Worm (Caenorhabditis elegans) whole organism, L1 larva: ENCODE measurements around the gene ave-1.

Experiments
- C16A3.4 ChIP-seq: fragments of 150-350 bp; optimal IDR thresholded peaks from 2 replicates; lab custom pipeline; 2014; ENCODE audit warnings: missing biosample characterization, missing genetic modification characterization
- alr-1 ChIP-seq: fragments of 200-800 bp; sonication (Bioruptor generic); optimal IDR thresholded peaks from 2 replicates; lab custom pipeline; 2018; ENCODE audit warnings: borderline replicate concordance, mild to moderate bottlenecking, missing genetic modification characterization, missing compliant biosample characterization
- ama-1 ChIP-seq: fragments of 150-350 bp; optimal IDR thresholded peaks from 2 replicates; lab custom pipeline; 2014
- ceh-82 ChIP-seq, 3 experiments: fragments of 150-350 bp in 1 of 3; sonication (generic microtip) in 2 of 3; optimal IDR thresholded peaks; 2 replicates each; lab custom pipeline; 2014 to 2017; ENCODE audit warnings: missing biosample characterization in 3 of 3, missing genetic modification characterization in 3 of 3
- ces-1 ChIP-seq: fragments of 150-350 bp; optimal IDR thresholded peaks from 2 replicates; lab custom pipeline; 2014; ENCODE audit warnings: missing biosample characterization, missing genetic modification reagents, missing genetic modification characterization
- egl-27 ChIP-seq, 2 experiments: fragments of 150-350 bp in 1 of 2; sonication (generic microtip); optimal IDR thresholded peaks; 3 replicates each; lab custom pipeline; 2017 to 2018; ENCODE audit warnings: missing biosample characterization in 2 of 2, missing genetic modification characterization in 2 of 2, missing genetic modification reagents in 2 of 2
- fkh-8 ChIP-seq: sonication (generic microtip); optimal IDR thresholded peaks from 2 replicates; lab custom pipeline; 2016; ENCODE audit warnings: mild to moderate bottlenecking, missing genetic modification characterization, missing compliant biosample characterization
- grh-1 ChIP-seq: fragments of 200-800 bp; sonication (Bioruptor generic); IDR thresholded peaks from 2 replicates; pipeline ENCODE4 v1.3.6; 2022; ENCODE audit warnings: missing genetic modification reagents, missing genetic modification characterization, missing compliant biosample characterization
- hlh-17 ChIP-seq: fragments of 200-800 bp; sonication (Bioruptor generic); optimal IDR thresholded peaks from 2 replicates; lab custom pipeline; 2018; ENCODE audit warnings: missing genetic modification characterization, mild to moderate bottlenecking, missing compliant biosample characterization, moderate library complexity, borderline replicate concordance
- jun-1 ChIP-seq: fragments of 150-350 bp; optimal IDR thresholded peaks from 2 replicates; lab custom pipeline; 2014; ENCODE audit warnings: missing biosample characterization, missing genetic modification reagents, missing genetic modification characterization
- lin-15B ChIP-seq: fragments of 150-350 bp; sonication (generic microtip); optimal IDR thresholded peaks from 3 replicates; lab custom pipeline; 2014; ENCODE audit warnings: missing biosample characterization, missing genetic modification characterization
- mdl-1 ChIP-seq, 2 experiments: fragments of 150-350 bp; optimal IDR thresholded peaks; 2 replicates each; lab custom pipeline; 2014 to 2017; ENCODE audit warnings: missing biosample characterization in 2 of 2, missing genetic modification characterization in 2 of 2, inconsistent platforms in 1 of 2
- mep-1 ChIP-seq: fragments of 150-350 bp; optimal IDR thresholded peaks from 2 replicates; lab custom pipeline; 2014; ENCODE audit warnings: missing biosample characterization, missing genetic modification characterization
- nhr-11 ChIP-seq: fragments of 150-350 bp; optimal IDR thresholded peaks from 2 replicates; lab custom pipeline; 2014; ENCODE audit warnings: missing biosample characterization, missing genetic modification characterization
- nhr-20 ChIP-seq: sonication (generic microtip); optimal IDR thresholded peaks from 2 replicates; lab custom pipeline; 2016; ENCODE audit warnings: mild to moderate bottlenecking, missing genetic modification characterization, missing compliant biosample characterization
- nhr-71 ChIP-seq: sonication (generic microtip); optimal IDR thresholded peaks from 2 replicates; lab custom pipeline; 2016; ENCODE audit warnings: mild to moderate bottlenecking, missing genetic modification characterization, moderate library complexity, missing compliant biosample characterization
- nhr-84 ChIP-seq: sonication (generic microtip); optimal IDR thresholded peaks from 2 replicates; lab custom pipeline; 2017; ENCODE audit warnings: missing biosample characterization, missing genetic modification characterization
- pag-3 ChIP-seq: sonication (generic microtip); optimal IDR thresholded peaks from 2 replicates; lab custom pipeline; 2017; ENCODE audit warnings: missing genetic modification characterization, mild to moderate bottlenecking, missing compliant biosample characterization, antibody characterized with exemption, borderline replicate concordance; ENCODE audit not compliant: insufficient read depth
- rnt-1 ChIP-seq: sonication (generic microtip); optimal IDR thresholded peaks from 2 replicates; lab custom pipeline; 2016; ENCODE audit warnings: mild to moderate bottlenecking, missing genetic modification characterization, moderate library complexity, missing compliant biosample characterization
- sox-4 ChIP-seq: sonication (generic microtip); optimal IDR thresholded peaks from 2 replicates; lab custom pipeline; 2016; ENCODE audit warnings: missing genetic modification characterization, missing compliant biosample characterization
- tbx-2 ChIP-seq: sonication (generic microtip); optimal IDR thresholded peaks from 2 replicates; lab custom pipeline; 2016; ENCODE audit warnings: missing genetic modification characterization, missing compliant biosample characterization
- unc-98 ChIP-seq: fragments of 200-800 bp; sonication (Bioruptor generic); IDR thresholded peaks from 2 replicates; pipeline ENCODE4 v1.3.6; 2022; ENCODE audit warnings: missing genetic modification characterization, missing compliant biosample characterization
- zip-4 ChIP-seq: fragments of 200-800 bp; sonication (Bioruptor generic); optimal IDR thresholded peaks from 2 replicates; lab custom pipeline; 2018; ENCODE audit warnings: mild to moderate bottlenecking, missing genetic modification characterization, moderate library complexity, missing compliant biosample characterization

Gene ave-1

ce11 chrIII:1456859-1457258, 38.9 kb downstream of the ave-1 start:
- TF ChIP-seq ama-1 (lab: Kevin White, UChicago) = no peak
- TF ChIP-seq alr-1 (tag; lab: Kevin White, UChicago) = no peak
- no peak for TF ChIP-seq nhr-71 (tag; lab: Kevin White, UChicago)
- TF ChIP-seq unc-98 = no peak
- TF ChIP-seq nhr-20 (tag; lab: Kevin White, UChicago) = no peak
- no peak for TF ChIP-seq nhr-84 (tag; lab: Kevin White, UChicago)
- no peak for TF ChIP-seq jun-1 (tag; lab: Kevin White, UChicago)
- TF ChIP-seq mdl-1 (tag; optimal IDR thresholded peaks at IDR 0.05; lab: Kevin White, UChicago) = no peak
- TF ChIP-seq tbx-2 = no peak
- no peak for TF ChIP-seq mep-1 (tag; lab: Kevin White, UChicago)
- no peak for TF ChIP-seq ces-1 (GFP tag; lab: Kevin White, UChicago)
- no peak for TF ChIP-seq nhr-11 (tag; lab: Kevin White, UChicago)
- no peak for TF ChIP-seq grh-1 (GFP tag; lab: Robert Waterston, UW)
- no peak for TF ChIP-seq rnt-1 (tag; lab: Kevin White, UChicago)
- TF ChIP-seq C16A3.4 (tag; lab: Kevin White, UChicago) = no peak
- no peak for TF ChIP-seq zip-4
- no peak for TF ChIP-seq egl-27 (tag; optimal IDR thresholded peaks at IDR 0.05; lab: Kevin White, UChicago)
- no peak for TF ChIP-seq fkh-8

- TF ChIP-seq lin-15B (tag; lab: Kevin White, UChicago) = no peak
- TF ChIP-seq nhr-71 (tag; lab: Kevin White, UChicago) = no peak
- no peak for TF ChIP-seq ceh-82 (tag; optimal IDR thresholded peaks at IDR 0.05; lab: Kevin White, UChicago)
- TF ChIP-seq sox-4 (tag; lab: Kevin White, UChicago) = no peak
- TF ChIP-seq, all 84 proteins: peak for 0
These were observed 40.1 kb downstream of the ave-1 start, which contains the start of gene Y82E9BR.17 for ce11 chrIII:1455674-1456073. TSS of gene Y82E9BR.17 (minus strand) at chrIII:1455774.

ce11 chrIII:1446747-1447146, 49.0 kb downstream of the ave-1 start:
- TF ChIP-seq ces-1 (GFP tag; lab: Kevin White, UChicago) (no peak), pag-3 (tag; lab: Kevin White, UChicago) (no peak), tbx-2 (no peak), hlh-17 (GFP tag; lab: Kevin White, UChicago) (no peak)
